Fruit fly (Drosophila melanogaster) whole organism, embryonic: ENCODE results near the gene CG33664.

ENCODE experiments used
- Abd-B ChIP-seq: fragments of 200-800 bp; sonication (Bioruptor generic); optimal IDR thresholded peaks from 2 replicates; lab custom pipeline; 2018; ENCODE audit warnings: missing biosample characterization, mild to moderate bottlenecking, missing genetic modification characterization, moderate library complexity
- Atf-2 ChIP-seq: fragments of 200-800 bp; sonication (Bioruptor generic); optimal IDR thresholded peaks from 2 replicates; lab custom pipeline; 2016; ENCODE audit warnings: missing biosample characterization, missing genetic modification characterization
- B-H1 ChIP-seq: fragments of 200-800 bp; sonication (Bioruptor generic); IDR thresholded peaks from 3 replicates; pipeline ENCODE4 v1.3.6; 2022; ENCODE audit warnings: missing biosample characterization, missing genetic modification characterization
- CG10321 ChIP-seq: fragments of 200-800 bp; sonication (Bioruptor generic); IDR thresholded peaks from 2 replicates; pipeline ENCODE4 v1.3.6; 2022; ENCODE audit warnings: missing biosample characterization, missing genetic modification characterization
- CG10654 ChIP-seq: fragments of 200-800 bp; sonication (Bioruptor generic); optimal IDR thresholded peaks from 2 replicates; lab custom pipeline; 2016; ENCODE audit warnings: missing biosample characterization, missing genetic modification characterization
- CG13296 ChIP-seq: fragments of 200-800 bp; sonication (Bioruptor generic); optimal IDR thresholded peaks from 3 replicates; lab custom pipeline; 2018; ENCODE audit warnings: missing biosample characterization, mild to moderate bottlenecking, missing genetic modification characterization
- CG1647 ChIP-seq: fragments of 200-800 bp; sonication (Bioruptor generic); optimal IDR thresholded peaks from 3 replicates; lab custom pipeline; 2016; ENCODE audit warnings: missing biosample characterization, missing genetic modification characterization
- CG17361 ChIP-seq: fragments of 200-800 bp; sonication (Bioruptor generic); IDR thresholded peaks from 3 replicates; pipeline ENCODE4 v1.3.6; 2022; ENCODE audit warnings: missing biosample characterization, missing genetic modification characterization
- CG1792 ChIP-seq: fragments of 200-800 bp; sonication (Bioruptor generic); optimal IDR thresholded peaks from 2 replicates; lab custom pipeline; 2016; ENCODE audit warnings: missing biosample characterization, missing genetic modification characterization
- CG18599 ChIP-seq: fragments of 200-800 bp; sonication (Bioruptor generic); optimal IDR thresholded peaks from 3 replicates; lab custom pipeline; 2017; ENCODE audit warnings: missing biosample characterization, missing genetic modification characterization, mild to moderate bottlenecking, moderate library complexity, missing genetic modification reagents
- CG2199 ChIP-seq: fragments of 200-800 bp; sonication (Bioruptor generic); IDR thresholded peaks from 3 replicates; pipeline ENCODE4 v1.3.6; 2022; ENCODE audit warnings: missing biosample characterization, missing genetic modification characterization
- CG31224 ChIP-seq: fragments of 200-800 bp; sonication (Bioruptor generic); IDR thresholded peaks from 2 replicates; pipeline ENCODE4 v1.3.6; 2022; ENCODE audit warnings: missing biosample characterization, missing genetic modification characterization
- CG32767 ChIP-seq: fragments of 200-800 bp; sonication (Bioruptor generic); IDR thresholded peaks from 2 replicates; pipeline ENCODE4 v1.3.6; 2022; ENCODE audit warnings: missing biosample characterization, missing genetic modification characterization
- CG32772 ChIP-seq: fragments of 200-800 bp; sonication (Bioruptor generic); IDR thresholded peaks from 2 replicates; pipeline ENCODE4 v1.3.6; 2022; ENCODE audit warnings: missing biosample characterization, missing genetic modification characterization
- CG3726 ChIP-seq: fragments of 200-800 bp; sonication (Bioruptor generic); IDR thresholded peaks from 3 replicates; pipeline ENCODE4, ENCODE4 v1.3.6; 2022; ENCODE audit warnings: missing biosample characterization, missing genetic modification characterization
- CG5180 ChIP-seq: fragments of 200-800 bp; sonication (Bioruptor generic); optimal IDR thresholded peaks from 3 replicates; lab custom pipeline; 2017; ENCODE audit warnings: missing biosample characterization, missing genetic modification characterization, mild to moderate bottlenecking, moderate library complexity, missing genetic modification reagents
- CG6765 ChIP-seq: fragments of 200-800 bp; sonication (Bioruptor generic); optimal IDR thresholded peaks from 3 replicates; lab custom pipeline; 2017; ENCODE audit warnings: missing biosample characterization, mild to moderate bottlenecking, missing genetic modification characterization
- CG7786 ChIP-seq: fragments of 200-800 bp; sonication (Bioruptor generic); optimal IDR thresholded peaks from 2 replicates; lab custom pipeline; 2016; ENCODE audit warnings: missing biosample characterization, missing genetic modification characterization
- CG7987 ChIP-seq: fragments of 200-800 bp; sonication (Bioruptor generic); optimal IDR thresholded peaks from 2 replicates; lab custom pipeline; 2018; ENCODE audit warnings: missing biosample characterization, mild to moderate bottlenecking, missing genetic modification characterization, moderate library complexity
- CG8388 ChIP-seq: fragments of 200-800 bp; sonication (Bioruptor generic); optimal IDR thresholded peaks from 2 replicates; lab custom pipeline; 2019; ENCODE audit warnings: missing biosample characterization, mild to moderate bottlenecking, missing genetic modification characterization, moderate library complexity
- CG8478 ChIP-seq: fragments of >200 bp; optimal IDR thresholded peaks from 2 replicates; lab custom pipeline; 2018
- CG9437 ChIP-seq: fragments of 200-800 bp; sonication (Bioruptor generic); optimal IDR thresholded peaks from 2 replicates; lab custom pipeline; 2018; ENCODE audit warnings: missing biosample characterization, mild to moderate bottlenecking, missing genetic modification characterization
- CG9876 ChIP-seq: fragments of 200-800 bp; sonication (Bioruptor generic); optimal IDR thresholded peaks from 2 replicates; lab custom pipeline; 2016; ENCODE audit warnings: missing biosample characterization, missing genetic modification characterization
- CTCF ChIP-seq: fragments of 200-800 bp; sonication (Bioruptor generic); optimal IDR thresholded peaks from 2 replicates; lab custom pipeline; 2017; ENCODE audit warnings: missing biosample characterization, mild to moderate bottlenecking, missing genetic modification characterization, moderate library complexity
- Camta ChIP-seq: fragments of 200-800 bp; sonication (Bioruptor generic); optimal IDR thresholded peaks from 2 replicates; lab custom pipeline; 2016; ENCODE audit warnings: missing biosample characterization, missing genetic modification characterization
- D19B ChIP-seq: fragments of 200-800 bp; sonication (Bioruptor generic); optimal IDR thresholded peaks from 2 replicates; lab custom pipeline; 2017; ENCODE audit warnings: missing biosample characterization, mild to moderate bottlenecking, missing genetic modification characterization
- ERR ChIP-seq: fragments of 200-800 bp; sonication (Bioruptor generic); optimal IDR thresholded peaks from 2 replicates; lab custom pipeline; 2016; ENCODE audit warnings: missing biosample characterization, missing genetic modification characterization
- Eip74EF ChIP-seq, 2 experiments: fragments of 200-800 bp in 1 of 2; fragments of >200 bp in 1 of 2; sonication (Bioruptor generic) in 1 of 2; optimal IDR thresholded peaks; 2 replicates each; lab custom pipeline; 2017 to 2019; ENCODE audit warnings: missing biosample characterization in 2 of 2, missing genetic modification characterization in 2 of 2, mild to moderate bottlenecking in 1 of 2, moderate library complexity in 1 of 2
- Hey ChIP-seq: fragments of 200-800 bp; sonication (Bioruptor generic); optimal IDR thresholded peaks from 3 replicates; lab custom pipeline; 2018; ENCODE audit warnings: missing biosample characterization, mild to moderate bottlenecking, missing genetic modification characterization
- Hr51 ChIP-seq, 2 experiments: fragments of 200-800 bp; sonication (Bioruptor generic); optimal IDR thresholded peaks; 2 replicates in 1 of 2; 3 replicates in 1 of 2; lab custom pipeline; 2016 to 2018; ENCODE audit warnings: missing biosample characterization in 2 of 2, missing genetic modification characterization in 2 of 2, mild to moderate bottlenecking in 1 of 2, moderate library complexity in 1 of 2
- Sox102F ChIP-seq: fragments of 200-800 bp; sonication (Bioruptor generic); optimal IDR thresholded peaks from 2 replicates; lab custom pipeline; 2018; ENCODE audit warnings: missing biosample characterization, mild to moderate bottlenecking, missing genetic modification characterization, moderate library complexity
- amos ChIP-seq: fragments of 200-800 bp; sonication (Bioruptor generic); IDR thresholded peaks from 2 replicates; pipeline ENCODE4 v1.3.6; 2022; ENCODE audit warnings: missing biosample characterization, missing genetic modification characterization; ENCODE audit not compliant: partially characterized antibody
- ap ChIP-seq: fragments of 200-800 bp; sonication (Bioruptor generic); IDR thresholded peaks from 2 replicates; pipeline ENCODE4 v1.3.6; 2022; ENCODE audit warnings: missing biosample characterization, missing genetic modification characterization
- bowl ChIP-seq: fragments of 200-800 bp; sonication (Bioruptor generic); IDR thresholded peaks from 2 replicates; pipeline ENCODE4 v1.3.6; 2022; ENCODE audit warnings: missing biosample characterization, missing genetic modification characterization
- cas ChIP-seq: fragments of 200-800 bp; sonication (Bioruptor generic); IDR thresholded peaks from 2 replicates; pipeline ENCODE4 v1.3.6; 2022; ENCODE audit warnings: missing biosample characterization, missing genetic modification characterization
- croc ChIP-seq: fragments of 200-800 bp; sonication (Bioruptor generic); conservative IDR thresholded peaks from 3 replicates; pipeline ENCODE4 v1.3.6; 2022; ENCODE audit warnings: missing biosample characterization, missing genetic modification characterization
- dan ChIP-seq: fragments of 200-800 bp; sonication (Bioruptor generic); IDR thresholded peaks from 2 replicates; pipeline ENCODE4 v1.3.6; 2022; ENCODE audit warnings: missing biosample characterization, missing genetic modification characterization
- eve ChIP-seq, 2 experiments: fragments of >200 bp; optimal IDR thresholded peaks; 2 replicates each; lab custom pipeline; 2017; ENCODE audit warnings: missing biosample characterization in 2 of 2, missing genetic modification characterization in 2 of 2
- fd102C ChIP-seq: fragments of 200-800 bp; sonication (Bioruptor generic); optimal IDR thresholded peaks from 2 replicates; lab custom pipeline; 2018; ENCODE audit warnings: missing biosample characterization, mild to moderate bottlenecking, missing genetic modification characterization, moderate library complexity
- fd64A ChIP-seq: fragments of 200-800 bp; sonication (Bioruptor generic); optimal IDR thresholded peaks from 3 replicates; lab custom pipeline; 2018; ENCODE audit warnings: missing biosample characterization, mild to moderate bottlenecking, missing genetic modification characterization
- gsb ChIP-seq: fragments of 200-800 bp; sonication (Bioruptor generic); IDR thresholded peaks from 2 replicates; pipeline ENCODE4 v1.3.6; 2022; ENCODE audit warnings: missing biosample characterization, missing genetic modification characterization
- insv ChIP-seq, 2 experiments: fragments of 200-800 bp; sonication (Bioruptor generic); optimal IDR thresholded peaks; 3 replicates each; lab custom pipeline; 2016 to 2018; ENCODE audit warnings: missing biosample characterization in 2 of 2, missing genetic modification characterization in 2 of 2
- knrl ChIP-seq: fragments of 200-800 bp; sonication (Bioruptor generic); IDR thresholded peaks from 3 replicates; pipeline ENCODE4 v1.3.6; 2022; ENCODE audit warnings: missing biosample characterization, missing genetic modification characterization; ENCODE audit not compliant: partially characterized antibody
- mam ChIP-seq: fragments of 200-800 bp; sonication (Bioruptor generic); optimal IDR thresholded peaks from 3 replicates; lab custom pipeline; 2016; ENCODE audit warnings: missing biosample characterization, missing genetic modification characterization
- pfk ChIP-seq: fragments of 200-800 bp; sonication (Bioruptor generic); optimal IDR thresholded peaks from 2 replicates; lab custom pipeline; 2018; ENCODE audit warnings: missing biosample characterization, mild to moderate bottlenecking, missing genetic modification characterization, moderate library complexity
- sd ChIP-seq: fragments of 200-800 bp; sonication (Bioruptor generic); optimal IDR thresholded peaks from 3 replicates; lab custom pipeline; 2018; ENCODE audit warnings: missing biosample characterization, mild to moderate bottlenecking, missing genetic modification characterization, moderate library complexity
- ttk ChIP-seq: fragments of 200-800 bp; sonication (Bioruptor generic); IDR thresholded peaks from 2 replicates; pipeline ENCODE4 v2.1.2; 2022; ENCODE audit warnings: missing biosample characterization, missing genetic modification characterization
- usp ChIP-seq: fragments of >200 bp; optimal IDR thresholded peaks from 2 replicates; lab custom pipeline; 2017; ENCODE audit warnings: missing biosample characterization, missing genetic modification characterization
- wor ChIP-seq: fragments of 200-800 bp; sonication (Bioruptor generic); IDR thresholded peaks from 2 replicates; pipeline ENCODE4 v1.3.6; 2022; ENCODE audit warnings: missing biosample characterization, missing genetic modification characterization
- zfh1 ChIP-seq: fragments of 200-800 bp; sonication (Bioruptor generic); IDR thresholded peaks from 3 replicates; pipeline ENCODE4 v1.3.6; 2022; ENCODE audit warnings: missing biosample characterization, missing genetic modification characterization

CG33664 gene

dm6 chrX:6351917-6352768 is 31.9 kb upstream of the CG33664 start (continued):
- no peak for TF ChIP-seq CG9876 (GFP tag; lab: Kevin White, UChicago)
- no peak for TF ChIP-seq ttk
- TF ChIP-seq CG1647: no peak
- no peak for TF ChIP-seq eve (GFP tag; optimal IDR thresholded peaks at IDR 0.05; lab: Kevin White, UChicago)
- no peak for TF ChIP-seq CG31224 (GFP tag; lab: Robert Waterston, UW)
- TF ChIP-seq gsb (GFP tag; lab: Robert Waterston, UW): no peak
- no peak for TF ChIP-seq CG32772 (GFP tag; lab: Robert Waterston, UW)
- 0 out of 3 replicates have a peak, but pooled peaks have one; percentile 18 for TF ChIP-seq CG17361
- TF ChIP-seq bowl (GFP tag; lab: Robert Waterston, UW): no peak
- TF ChIP-seq insv (GFP tag; optimal IDR thresholded peaks at IDR 0.05; lab: Kevin White, UChicago): peak in 1 of 2 experiments; percentile 14
- peak; percentile 40 for TF ChIP-seq CG13296 (GFP tag; lab: Kevin White, UChicago)
- no peak for TF ChIP-seq cas (GFP tag; lab: Robert Waterston, UW)
- no peak for TF ChIP-seq Hey (tag; lab: Kevin White, UChicago)
- no peak for TF ChIP-seq CG1792 (GFP tag; lab: Kevin White, UChicago)
- peak; percentile 3 for TF ChIP-seq Abd-B (GFP tag; lab: Kevin White, UChicago)
- TF ChIP-seq mam (GFP tag; lab: Kevin White, UChicago): peak; percentile 5
- TF ChIP-seq croc (GFP tag; lab: Robert Waterston, UW): no peak
- no peak for TF ChIP-seq ERR (GFP tag; lab: Kevin White, UChicago)
- no peak for TF ChIP-seq usp (GFP tag; lab: Kevin White, UChicago)
- TF ChIP-seq fd64A (GFP tag; lab: Kevin White, UChicago): no peak
- no peak for TF ChIP-seq Hr51 (GFP tag; optimal IDR thresholded peaks at IDR 0.05; lab: Kevin White, UChicago)
- TF ChIP-seq Camta: no peak
- TF ChIP-seq CG10654 (GFP tag; lab: Kevin White, UChicago): no peak
- TF ChIP-seq CG6765: peak; percentile 15
- peak; percentile 47; the same call in 1 of the 2 replicates for TF ChIP-seq amos (GFP tag; lab: Robert Waterston, UW)
- TF ChIP-seq Eip74EF (GFP tag; optimal IDR thresholded peaks at IDR 0.05; lab: Kevin White, UChicago): no peak
- TF ChIP-seq sd (tag; lab: Kevin White, UChicago): no peak
- TF ChIP-seq CG8388 (GFP tag; lab: Kevin White, UChicago): no peak
- 0 out of 2 replicates have a peak, but pooled peaks have one; percentile 29 for TF ChIP-seq CG32767 (GFP tag; lab: Robert Waterston, UW)
- no peak for TF ChIP-seq CG2199
- TF ChIP-seq zfh1 (GFP tag; lab: Robert Waterston, UW): 0 out of 3 replicates have a peak, but pooled peaks have one; percentile 24
- no peak for TF ChIP-seq CG10321
- no peak for TF ChIP-seq CG8478
- no peak for TF ChIP-seq Atf-2 (GFP tag; lab: Kevin White, UChicago)
- no peak for TF ChIP-seq wor (GFP tag; lab: Robert Waterston, UW)
- no peak for TF ChIP-seq CG5180 (GFP tag; lab: Kevin White, UChicago)
- no peak for TF ChIP-seq D19B (GFP tag; lab: Kevin White, UChicago)
- peak; percentile 55 for TF ChIP-seq CTCF (GFP tag; lab: Kevin White, UChicago)
- no peak for TF ChIP-seq dan (GFP tag; lab: Robert Waterston, UW)
- peak; percentile 34; the same call in 1 of the 3 replicates for TF ChIP-seq knrl
- TF ChIP-seq CG9437 (GFP tag; lab: Kevin White, UChicago): peak; percentile 21
- no peak for TF ChIP-seq Sox102F
- peak; percentile 33 for TF ChIP-seq CG7987 (GFP tag; lab: Kevin White, UChicago)
- no peak for TF ChIP-seq pfk (GFP tag; lab: Kevin White, UChicago)
- TF ChIP-seq CG7786 (GFP tag; lab: Kevin White, UChicago): no peak
- TF ChIP-seq CG3726 (GFP tag; lab: Robert Waterston, UW): no peak
- TF ChIP-seq ap (GFP tag; lab: Robert Waterston, UW): no peak
- no peak; the same call in 2 of the 3 replicates for TF ChIP-seq B-H1
- peak; percentile 56 for TF ChIP-seq CG18599 (GFP tag; lab: Kevin White, UChicago)
- no peak for TF ChIP-seq fd102C (GFP tag; lab: Kevin White, UChicago)
